Worm (Caenorhabditis elegans) whole organism, L1 larva: Measurements from ENCODE around the gene set-20.

ENCODE experiments used
- F16B12.6 ChIP-seq: fragments of 150-350 bp; optimal IDR thresholded peaks from 2 replicates; lab custom pipeline; 2014; ENCODE audit warnings: missing biosample characterization, missing genetic modification characterization
- ceh-82 ChIP-seq, 3 experiments: fragments of 150-350 bp in 1 of 3; sonication (generic microtip) in 2 of 3; optimal IDR thresholded peaks; 2 replicates each; lab custom pipeline; 2014 to 2017; ENCODE audit warnings: missing biosample characterization in 3 of 3, missing genetic modification characterization in 3 of 3
- ces-1 ChIP-seq: fragments of 150-350 bp; optimal IDR thresholded peaks from 2 replicates; lab custom pipeline; 2014; ENCODE audit warnings: missing biosample characterization, missing genetic modification reagents, missing genetic modification characterization
- dpl-1 ChIP-seq, 3 experiments: fragments of 150-350 bp in 2 of 3; sonication (generic microtip) in 1 of 3; optimal IDR thresholded peaks; 2 replicates each; lab custom pipeline; 2014 to 2017; ENCODE audit warnings: missing biosample characterization in 3 of 3, missing genetic modification characterization in 3 of 3, missing genetic modification reagents in 3 of 3
- fkh-10 ChIP-seq: sonication (generic microtip); optimal IDR thresholded peaks from 2 replicates; lab custom pipeline; 2017; ENCODE audit warnings: missing biosample characterization, missing genetic modification reagents, missing genetic modification characterization
- hlh-17 ChIP-seq: fragments of 200-800 bp; sonication (Bioruptor generic); optimal IDR thresholded peaks from 2 replicates; lab custom pipeline; 2018; ENCODE audit warnings: missing genetic modification characterization, mild to moderate bottlenecking, missing compliant biosample characterization, moderate library complexity, borderline replicate concordance
- lin-39 ChIP-seq: fragments of 150-350 bp; optimal IDR thresholded peaks from 2 replicates; lab custom pipeline; 2014; ENCODE audit warnings: missing biosample characterization, missing genetic modification reagents, missing genetic modification characterization
- nhr-11 ChIP-seq: fragments of 150-350 bp; optimal IDR thresholded peaks from 2 replicates; lab custom pipeline; 2014; ENCODE audit warnings: missing biosample characterization, missing genetic modification characterization
- nhr-237 ChIP-seq: fragments of 150-350 bp; optimal IDR thresholded peaks from 2 replicates; lab custom pipeline; 2014; ENCODE audit warnings: missing biosample characterization, missing genetic modification characterization
- nhr-28 ChIP-seq: fragments of 150-350 bp; optimal IDR thresholded peaks from 2 replicates; lab custom pipeline; 2014; ENCODE audit warnings: missing biosample characterization, missing genetic modification characterization
- snpc-4 ChIP-seq: fragments of 150-350 bp; optimal IDR thresholded peaks from 2 replicates; lab custom pipeline; 2014; ENCODE audit warnings: missing biosample characterization, missing genetic modification characterization

- TF ChIP-seq ces-1 (no peak), nhr-11 (no peak), hlh-17 (GFP tag; lab: Kevin White, UChicago) (no peak), ceh-82 (tag; optimal IDR thresholded peaks at IDR 0.05; lab: Kevin White, UChicago) (no peak), nhr-237 (tag; lab: Kevin White, UChicago) (no peak), nhr-28 (no peak), fkh-10 (GFP tag; lab: Kevin White, UChicago) (no peak), dpl-1 (GFP tag; optimal IDR thresholded peaks at IDR 0.05; lab: Kevin White, UChicago) (no peak), lin-39 (no peak), snpc-4 (tag; lab: Kevin White, UChicago) (no peak), F16B12.6 (tag; lab: Kevin White, UChicago) (no peak)
These were observed 6.1 kb upstream of the set-20 start, which contains the start of gene W01C8.1 for ce11 chrX:5692099-5692498.
